Worm (Caenorhabditis elegans) whole organism, L1 larva: ENCODE results near the gene T04A8.13.

Experiments used
- C04F5.9 ChIP-seq: sonication (generic microtip); optimal IDR thresholded peaks from 2 replicates; lab custom pipeline; 2016; ENCODE audit warnings: missing genetic modification characterization, missing compliant biosample characterization
- C16A3.4 ChIP-seq: fragments of 150-350 bp; optimal IDR thresholded peaks from 2 replicates; lab custom pipeline; 2014; ENCODE audit warnings: missing biosample characterization, missing genetic modification characterization
- F16B12.6 ChIP-seq: fragments of 150-350 bp; optimal IDR thresholded peaks from 2 replicates; lab custom pipeline; 2014; ENCODE audit warnings: missing biosample characterization, missing genetic modification characterization
- Y116A8C.19 ChIP-seq: sonication (generic microtip); optimal IDR thresholded peaks from 2 replicates; lab custom pipeline; 2016; ENCODE audit warnings: missing compliant biosample characterization, missing genetic modification characterization, borderline replicate concordance
- aha-1 ChIP-seq: fragments of 150-350 bp; optimal IDR thresholded peaks from 2 replicates; lab custom pipeline; 2014; ENCODE audit warnings: missing biosample characterization, missing genetic modification characterization
- alr-1 ChIP-seq: fragments of 200-800 bp; sonication (Bioruptor generic); optimal IDR thresholded peaks from 2 replicates; lab custom pipeline; 2018; ENCODE audit warnings: borderline replicate concordance, mild to moderate bottlenecking, missing genetic modification characterization, missing compliant biosample characterization
- aly-2 ChIP-seq: fragments of 150-350 bp; optimal IDR thresholded peaks from 2 replicates; lab custom pipeline; 2014; ENCODE audit warnings: missing biosample characterization, missing genetic modification characterization
- ama-1 ChIP-seq: fragments of 150-350 bp; optimal IDR thresholded peaks from 2 replicates; lab custom pipeline; 2014
- ceh-82 ChIP-seq, 3 experiments: fragments of 150-350 bp in 1 of 3; sonication (generic microtip) in 2 of 3; optimal IDR thresholded peaks; 2 replicates each; lab custom pipeline; 2014 to 2017; ENCODE audit warnings: missing biosample characterization in 3 of 3, missing genetic modification characterization in 3 of 3
- ceh-88 ChIP-seq: fragments of 200-800 bp; sonication (Bioruptor generic); IDR thresholded peaks from 2 replicates; pipeline ENCODE4 v1.3.6; 2022; ENCODE audit warnings: missing genetic modification characterization, missing compliant biosample characterization
- ces-1 ChIP-seq: fragments of 150-350 bp; optimal IDR thresholded peaks from 2 replicates; lab custom pipeline; 2014; ENCODE audit warnings: missing biosample characterization, missing genetic modification reagents, missing genetic modification characterization
- efl-1 ChIP-seq, 4 experiments: fragments of 150-350 bp; optimal IDR thresholded peaks in 3 of 4; peaks in 1 of 4; 1 replicate in 1 of 4; 2 replicates in 3 of 4; lab custom pipeline; 2014; ENCODE audit warnings: missing biosample characterization in 2 of 4, missing genetic modification characterization in 2 of 4, missing genetic modification reagents in 2 of 4
- elt-2 ChIP-seq: sonication (generic microtip); optimal IDR thresholded peaks from 2 replicates; lab custom pipeline; 2016; ENCODE audit warnings: missing genetic modification characterization, mild to moderate bottlenecking, inconsistent platforms, missing compliant biosample characterization, missing genetic modification reagents
- ets-5 ChIP-seq: fragments of 200-800 bp; sonication (Bioruptor generic); IDR thresholded peaks from 2 replicates; pipeline ENCODE4 v1.3.6; 2022; ENCODE audit warnings: missing genetic modification characterization, missing compliant biosample characterization
- fkh-4 ChIP-seq: sonication (generic microtip); optimal IDR thresholded peaks from 2 replicates; lab custom pipeline; 2016; ENCODE audit warnings: missing compliant biosample characterization, missing genetic modification characterization, borderline replicate concordance
- fkh-8 ChIP-seq: sonication (generic microtip); optimal IDR thresholded peaks from 2 replicates; lab custom pipeline; 2016; ENCODE audit warnings: mild to moderate bottlenecking, missing genetic modification characterization, missing compliant biosample characterization
- fos-1 ChIP-seq: fragments of 150-350 bp; optimal IDR thresholded peaks from 2 replicates; lab custom pipeline; 2014; ENCODE audit warnings: missing biosample characterization, missing genetic modification characterization
- grh-1 ChIP-seq: fragments of 200-800 bp; sonication (Bioruptor generic); IDR thresholded peaks from 2 replicates; pipeline ENCODE4 v1.3.6; 2022; ENCODE audit warnings: missing genetic modification reagents, missing genetic modification characterization, missing compliant biosample characterization
- hlh-17 ChIP-seq: fragments of 200-800 bp; sonication (Bioruptor generic); optimal IDR thresholded peaks from 2 replicates; lab custom pipeline; 2018; ENCODE audit warnings: missing genetic modification characterization, mild to moderate bottlenecking, missing compliant biosample characterization, moderate library complexity, borderline replicate concordance
- jun-1 ChIP-seq: fragments of 150-350 bp; optimal IDR thresholded peaks from 2 replicates; lab custom pipeline; 2014; ENCODE audit warnings: missing biosample characterization, missing genetic modification reagents, missing genetic modification characterization
- lin-13 ChIP-seq: fragments of 150-350 bp; optimal IDR thresholded peaks from 2 replicates; lab custom pipeline; 2014; ENCODE audit warnings: missing biosample characterization, missing genetic modification reagents, missing genetic modification characterization
- lin-14 ChIP-seq: fragments of 200-800 bp; sonication (Bioruptor generic); optimal IDR thresholded peaks from 2 replicates; lab custom pipeline; 2018; ENCODE audit warnings: mild to moderate bottlenecking, missing genetic modification characterization, moderate library complexity, missing compliant biosample characterization
- lin-35 ChIP-seq, 2 experiments: fragments of 150-350 bp; optimal IDR thresholded peaks; 2 replicates each; lab custom pipeline; 2014; ENCODE audit warnings: missing biosample characterization in 2 of 2, missing genetic modification characterization in 2 of 2, missing genetic modification reagents in 2 of 2
- lin-39 ChIP-seq: fragments of 150-350 bp; optimal IDR thresholded peaks from 2 replicates; lab custom pipeline; 2014; ENCODE audit warnings: missing biosample characterization, missing genetic modification reagents, missing genetic modification characterization
- lsy-2 ChIP-seq, 2 experiments: fragments of 150-350 bp; optimal IDR thresholded peaks; 2 replicates each; lab custom pipeline; 2014; ENCODE audit warnings: missing biosample characterization in 2 of 2, missing genetic modification characterization in 2 of 2
- mab-9 ChIP-seq: fragments of 200-800 bp; sonication (Bioruptor generic); IDR thresholded peaks from 2 replicates; pipeline ENCODE4 v1.3.6; 2022; ENCODE audit warnings: missing genetic modification reagents, missing genetic modification characterization, missing compliant biosample characterization
- mdl-1 ChIP-seq, 2 experiments: fragments of 150-350 bp; optimal IDR thresholded peaks; 2 replicates each; lab custom pipeline; 2014 to 2017; ENCODE audit warnings: missing biosample characterization in 2 of 2, missing genetic modification characterization in 2 of 2, inconsistent platforms in 1 of 2
- mep-1 ChIP-seq: fragments of 150-350 bp; optimal IDR thresholded peaks from 2 replicates; lab custom pipeline; 2014; ENCODE audit warnings: missing biosample characterization, missing genetic modification characterization
- nhr-19 ChIP-seq: fragments of 200-800 bp; sonication (Bioruptor generic); conservative IDR thresholded peaks from 2 replicates; pipeline ENCODE4 v1.3.6; 2022; ENCODE audit warnings: missing genetic modification characterization, missing compliant biosample characterization
- nhr-20 ChIP-seq: sonication (generic microtip); optimal IDR thresholded peaks from 2 replicates; lab custom pipeline; 2016; ENCODE audit warnings: mild to moderate bottlenecking, missing genetic modification characterization, missing compliant biosample characterization
- nhr-28 ChIP-seq: fragments of 150-350 bp; optimal IDR thresholded peaks from 2 replicates; lab custom pipeline; 2014; ENCODE audit warnings: missing biosample characterization, missing genetic modification characterization
- nhr-76 ChIP-seq: sonication (generic microtip); optimal IDR thresholded peaks from 2 replicates; lab custom pipeline; 2017; ENCODE audit warnings: missing biosample characterization, missing genetic modification characterization
- nhr-84 ChIP-seq: sonication (generic microtip); optimal IDR thresholded peaks from 2 replicates; lab custom pipeline; 2017; ENCODE audit warnings: missing biosample characterization, missing genetic modification characterization
- nhr-85 ChIP-seq: sonication (generic microtip); peaks from one replicate; lab custom pipeline; 2016; ENCODE audit warnings: missing genetic modification characterization, inconsistent platforms, missing compliant biosample characterization
- nhr-90 ChIP-seq: sonication (generic microtip); optimal IDR thresholded peaks from 2 replicates; lab custom pipeline; 2016; ENCODE audit warnings: mild to moderate bottlenecking, missing genetic modification characterization, missing compliant biosample characterization; ENCODE audit not compliant: poor library complexity
- pag-3 ChIP-seq: sonication (generic microtip); optimal IDR thresholded peaks from 2 replicates; lab custom pipeline; 2017; ENCODE audit warnings: missing genetic modification characterization, mild to moderate bottlenecking, missing compliant biosample characterization, antibody characterized with exemption, borderline replicate concordance; ENCODE audit not compliant: insufficient read depth
- pqm-1 ChIP-seq: sonication (generic microtip); optimal IDR thresholded peaks from 3 replicates; lab custom pipeline; 2017; ENCODE audit warnings: missing biosample characterization, missing genetic modification characterization
- snpc-4 ChIP-seq: fragments of 150-350 bp; optimal IDR thresholded peaks from 2 replicates; lab custom pipeline; 2014; ENCODE audit warnings: missing biosample characterization, missing genetic modification characterization
- snu-23 ChIP-seq: sonication (generic microtip); optimal IDR thresholded peaks from 2 replicates; lab custom pipeline; 2016; ENCODE audit warnings: missing genetic modification characterization, missing compliant biosample characterization
- sox-4 ChIP-seq: sonication (generic microtip); optimal IDR thresholded peaks from 2 replicates; lab custom pipeline; 2016; ENCODE audit warnings: missing genetic modification characterization, missing compliant biosample characterization
- swsn-7 ChIP-seq: sonication (generic microtip); optimal IDR thresholded peaks from 2 replicates; lab custom pipeline; 2016; ENCODE audit warnings: missing genetic modification characterization, missing compliant biosample characterization
- tbx-2 ChIP-seq: sonication (generic microtip); optimal IDR thresholded peaks from 2 replicates; lab custom pipeline; 2016; ENCODE audit warnings: missing genetic modification characterization, missing compliant biosample characterization
- unc-30 ChIP-seq: sonication (generic microtip); optimal IDR thresholded peaks from 2 replicates; lab custom pipeline; 2017; ENCODE audit warnings: missing biosample characterization, missing genetic modification characterization
- unc-62 ChIP-seq: fragments of 150-350 bp; optimal IDR thresholded peaks from 2 replicates; lab custom pipeline; 2014; ENCODE audit warnings: missing biosample characterization, missing genetic modification reagents, missing genetic modification characterization
- vab-15 ChIP-seq: sonication (generic microtip); optimal IDR thresholded peaks from 2 replicates; lab custom pipeline; 2017; ENCODE audit warnings: missing genotype, mild to moderate bottlenecking, missing genetic modification characterization, missing compliant biosample characterization
- zag-1 ChIP-seq: fragments of 150-350 bp; optimal IDR thresholded peaks from 2 replicates; lab custom pipeline; 2014; ENCODE audit warnings: missing biosample characterization, missing genetic modification characterization
- zip-4 ChIP-seq: fragments of 200-800 bp; sonication (Bioruptor generic); optimal IDR thresholded peaks from 2 replicates; lab custom pipeline; 2018; ENCODE audit warnings: mild to moderate bottlenecking, missing genetic modification characterization, moderate library complexity, missing compliant biosample characterization
- ztf-4 ChIP-seq: fragments of 150-350 bp; optimal IDR thresholded peaks from 2 replicates; lab custom pipeline; 2014; ENCODE audit warnings: missing biosample characterization, missing genetic modification characterization

T04A8.13 gene

ce11 chrIII:4689595-4689994 lies 17.2 kb upstream of the T04A8.13 start (continued):
- TF ChIP-seq nhr-85 (tag; lab: Kevin White, UChicago): peak; percentile 68
- 0 out of 2 replicates have a peak, but pooled peaks have one; percentile 38 for TF ChIP-seq grh-1 (GFP tag; lab: Robert Waterston, UW)
- TF ChIP-seq jun-1 (tag; lab: Kevin White, UChicago): peak; percentile 37
- peak; percentile 34 for TF ChIP-seq fos-1 (tag; lab: Kevin White, UChicago)
- TF ChIP-seq fkh-4: no peak
- TF ChIP-seq fkh-8 (tag; lab: Kevin White, UChicago): peak; percentile 20
- TF ChIP-seq nhr-19 (GFP tag; lab: Robert Waterston, UW): peak; percentile 77
- TF ChIP-seq snpc-4 (tag; lab: Kevin White, UChicago): no peak
- no peak for TF ChIP-seq ceh-88 (GFP tag; lab: Robert Waterston, UW)
- no peak for TF ChIP-seq ets-5 (GFP tag; lab: Robert Waterston, UW)
- TF ChIP-seq unc-62 (GFP tag; lab: Kevin White, UChicago): no peak
- no peak for TF ChIP-seq Y116A8C.19 (tag; lab: Kevin White, UChicago)
- peak; percentile 53 for TF ChIP-seq tbx-2
- TF ChIP-seq mab-9 (GFP tag; lab: Robert Waterston, UW): no peak
- no peak for TF ChIP-seq pqm-1
- TF ChIP-seq nhr-20 (tag; lab: Kevin White, UChicago): peak; percentile 78
- TF ChIP-seq unc-30 (tag; lab: Kevin White, UChicago): no peak
- peak; percentile 50 for TF ChIP-seq ztf-4 (tag; lab: Kevin White, UChicago)
- TF ChIP-seq C16A3.4 (tag; lab: Kevin White, UChicago): peak; percentile 82
- TF ChIP-seq nhr-84 (tag; lab: Kevin White, UChicago): no peak
- peak; percentile 70 for TF ChIP-seq swsn-7
- no peak for TF ChIP-seq pag-3 (tag; lab: Kevin White, UChicago)
- TF ChIP-seq snu-23 (GFP tag; lab: Kevin White, UChicago): peak; percentile 87
- peak; percentile 64 for TF ChIP-seq lin-14 (GFP tag; lab: Kevin White, UChicago)
- TF ChIP-seq lin-35 (GFP tag; optimal IDR thresholded peaks at IDR 0.05; lab: Kevin White, UChicago): peak; percentile 41 to 86
- peak; percentile 87 for TF ChIP-seq mep-1 (tag; lab: Kevin White, UChicago)
- peak; percentile 71 for TF ChIP-seq elt-2 (tag; lab: Kevin White, UChicago)
- peak; percentile 46 for TF ChIP-seq C04F5.9 (tag; lab: Kevin White, UChicago)
- TF ChIP-seq F16B12.6 (tag; lab: Kevin White, UChicago): no peak
- TF ChIP-seq efl-1 (optimal IDR thresholded peaks at IDR 0.05; lab: Kevin White, UChicago): peak; percentile 50 to 72
- peak; percentile 32 to 97 for TF ChIP-seq efl-1 (GFP tag; optimal IDR thresholded peaks at IDR 0.05 in 1 of 2; lab: Kevin White, UChicago)
- peak; percentile 24 for TF ChIP-seq aly-2

ce11 chrIII:4693281-4693680 lies 13.5 kb upstream of the T04A8.13 start, which contains the start of gene nifk-1:
nifk-1 (minus strand) TSS chrIII:4693307.
- TF ChIP-seq sox-4 (tag; lab: Kevin White, UChicago) (no peak), ceh-82 (tag; optimal IDR thresholded peaks at IDR 0.05; lab: Kevin White, UChicago) (peak; percentile 23 to 59 (median 43)), Y116A8C.19 (tag; lab: Kevin White, UChicago) (no peak), alr-1 (tag; lab: Kevin White, UChicago) (no peak), nhr-90 (tag; lab: Kevin White, UChicago) (peak; percentile 51), nhr-19 (GFP tag; lab: Robert Waterston, UW) (peak; percentile 59), ces-1 (GFP tag; lab: Kevin White, UChicago) (no peak), fkh-4 (no peak), vab-15 (tag; lab: Kevin White, UChicago) (no peak), lin-13 (no peak), fos-1 (tag; lab: Kevin White, UChicago) (peak; percentile 10), ama-1 (no peak), snu-23 (GFP tag; lab: Kevin White, UChicago) (peak; percentile 61), zag-1 (tag; lab: Kevin White, UChicago) (no peak), C04F5.9 (tag; lab: Kevin White, UChicago) (no peak), pqm-1 (no peak), aha-1 (tag; lab: Kevin White, UChicago) (no peak), snpc-4 (tag; lab: Kevin White, UChicago) (peak; percentile 15), hlh-17 (GFP tag; lab: Kevin White, UChicago) (no peak), nhr-76 (tag; lab: Kevin White, UChicago) (no peak), unc-62 (GFP tag; lab: Kevin White, UChicago) (no peak), mdl-1 (tag; optimal IDR thresholded peaks at IDR 0.05; lab: Kevin White, UChicago) (peak in 1 of 2 experiments; percentile 31), aly-2 (no peak), lin-39 (tag; lab: Kevin White, UChicago) (no peak), tbx-2 (peak; percentile 37), elt-2 (tag; lab: Kevin White, UChicago) (no peak), ets-5 (GFP tag; lab: Robert Waterston, UW) (no peak), F16B12.6 (tag; lab: Kevin White, UChicago) (peak; percentile 46), lsy-2 (tag; optimal IDR thresholded peaks at IDR 0.05; lab: Kevin White, UChicago) (peak; percentile 75 to 84), nhr-28 (tag; lab: Kevin White, UChicago) (no peak), jun-1 (tag; lab: Kevin White, UChicago) (peak; percentile 21), zip-4 (GFP tag; lab: Kevin White, UChicago) (no peak), lin-35 (GFP tag; optimal IDR thresholded peaks at IDR 0.05; lab: Kevin White, UChicago) (peak; percentile 75 to 86), nhr-84 (tag; lab: Kevin White, UChicago) (no peak), ceh-88 (GFP tag; lab: Robert Waterston, UW) (no peak)
